Fruit fly (Drosophila melanogaster): Measurements from ENCODE around the gene PCID2.

dm6 chr3L:11634551-11634950 lies 8.3 kb downstream of the PCID2 start:
- TF ChIP-seq CG8478 (optimal IDR thresholded peaks at IDR 0.05) (no peak), CTCF (optimal IDR thresholded peaks at IDR 0.05) (no peak)
